Fruit fly (Drosophila melanogaster): Measurements from ENCODE around the gene CG12155.

The CG12155 gene

DNA sequence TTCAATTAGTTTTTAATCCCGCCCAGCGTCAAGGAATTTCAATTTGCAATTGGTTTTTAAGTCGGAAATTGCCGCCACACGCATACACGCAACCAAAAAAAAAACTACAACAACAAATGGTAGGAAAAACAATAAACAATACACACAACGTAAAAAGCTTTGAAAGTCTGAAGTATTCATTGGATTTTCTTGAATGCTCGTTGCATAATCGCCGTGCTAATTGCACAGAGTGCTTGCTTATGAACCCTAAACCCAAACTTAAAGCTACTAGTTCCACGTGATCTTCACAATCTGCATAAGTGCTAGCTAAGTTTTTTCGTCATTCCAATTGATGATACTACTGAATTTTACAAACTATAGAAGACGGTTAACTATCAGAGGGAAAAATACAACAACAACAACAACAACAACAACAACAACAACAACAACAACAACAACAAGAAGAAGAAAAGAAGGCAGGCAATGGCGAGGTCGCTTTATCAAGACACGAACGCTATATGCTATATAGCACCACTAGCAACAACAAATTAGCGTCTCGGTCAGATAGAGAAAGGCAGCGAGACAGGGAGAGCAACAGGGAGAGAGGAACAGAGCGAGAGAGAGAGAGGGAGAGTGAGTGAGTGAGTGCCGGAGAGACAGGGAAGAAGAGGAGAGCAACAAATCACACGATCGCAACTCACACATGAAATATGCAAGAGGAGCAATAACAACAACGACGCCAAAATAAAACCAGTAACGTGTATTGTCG lies 26.2 kb upstream of the CG12155 start (continued):
- no peak for TF ChIP-seq tup (GFP tag; optimal IDR thresholded peaks at IDR 0.05)
- no peak for TF ChIP-seq CG18619 (GFP tag; optimal IDR thresholded peaks at IDR 0.05)
- TF ChIP-seq bowl (GFP tag; IDR thresholded peaks at IDR 0.05) = 0 out of 2 replicates have a peak, but pooled peaks have one; percentile 6
- no peak for TF ChIP-seq CG12744 (GFP tag; optimal IDR thresholded peaks at IDR 0.05)
- no peak for TF ChIP-seq CG15011 (GFP tag; optimal IDR thresholded peaks at IDR 0.05)
- 0 out of 2 replicates have a peak, but pooled peaks have one; percentile 39 for TF ChIP-seq CG17328 (GFP tag; IDR thresholded peaks at IDR 0.05)
- no peak for TF ChIP-seq Hey (tag; optimal IDR thresholded peaks at IDR 0.05)
- TF ChIP-seq sd (tag; optimal IDR thresholded peaks at IDR 0.05) = peak; percentile 19
- TF ChIP-seq Usf (GFP tag; optimal IDR thresholded peaks at IDR 0.05) = no peak
- no peak for TF ChIP-seq Six4 (GFP tag; optimal IDR thresholded peaks at IDR 0.05)
- no peak for TF ChIP-seq HmgD (GFP tag; optimal IDR thresholded peaks at IDR 0.05)
- TF ChIP-seq CG4360 (GFP tag; IDR thresholded peaks at IDR 0.05) = peak; percentile 97
- TF ChIP-seq CG7786 (GFP tag; optimal IDR thresholded peaks at IDR 0.05) = no peak
- no peak for TF ChIP-seq Lpt (GFP tag; optimal IDR thresholded peaks at IDR 0.05)
- no peak for TF ChIP-seq Kr (GFP tag; optimal IDR thresholded peaks at IDR 0.05)
- no peak for TF ChIP-seq dmrt11E (tag; optimal IDR thresholded peaks at IDR 0.05)
- TF ChIP-seq CG2889 (GFP tag; IDR thresholded peaks at IDR 0.05) = no peak
- no peak for TF ChIP-seq pnt (GFP tag; optimal IDR thresholded peaks at IDR 0.05)
- TF ChIP-seq CkIIα-i1 (GFP tag; IDR thresholded peaks at IDR 0.05) = no peak
- no peak for TF ChIP-seq fd96Cb (tag; optimal IDR thresholded peaks at IDR 0.05)
- TF ChIP-seq Optix (GFP tag; IDR thresholded peaks at IDR 0.05) = 0 out of 3 replicates have a peak, but pooled peaks have one; percentile 26
- no peak for TF ChIP-seq Dref (GFP tag; IDR thresholded peaks at IDR 0.05)
- TF ChIP-seq pum (GFP tag; optimal IDR thresholded peaks at IDR 0.05) = no peak
- no peak for TF ChIP-seq ac (GFP tag; optimal IDR thresholded peaks at IDR 0.05)
- TF ChIP-seq gce (GFP tag; IDR thresholded peaks at IDR 0.05) = no peak
- no peak for TF ChIP-seq trem (tag; optimal IDR thresholded peaks at IDR 0.05)
- no peak for TF ChIP-seq pros (GFP tag; optimal IDR thresholded peaks at IDR 0.05)
- TF ChIP-seq CG10431 (GFP tag; optimal IDR thresholded peaks at IDR 0.05) = no peak
- TF ChIP-seq Trl (optimal IDR thresholded peaks at IDR 0.05) = peak; percentile 94 to 95
- TF ChIP-seq Trl (GFP tag; optimal IDR thresholded peaks at IDR 0.05) = no peak
- TF ChIP-seq Mrtf (GFP tag; IDR thresholded peaks at IDR 0.05) = no peak
- TF ChIP-seq CG33557 (GFP tag; optimal IDR thresholded peaks at IDR 0.05) = no peak
- TF ChIP-seq CG3163 (GFP tag; optimal IDR thresholded peaks at IDR 0.05) = peak; percentile 34
- no peak for TF ChIP-seq Asciz (GFP tag; optimal IDR thresholded peaks at IDR 0.05)
- no peak for TF ChIP-seq Blimp-1 (GFP tag; optimal IDR thresholded peaks at IDR 0.05)
- TF ChIP-seq Ravus (GFP tag; IDR thresholded peaks at IDR 0.05) = no peak
- no peak for TF ChIP-seq dmrt99B (tag; optimal IDR thresholded peaks at IDR 0.05)
- no peak for TF ChIP-seq slp2 (GFP tag; optimal IDR thresholded peaks at IDR 0.05)
- no peak for TF ChIP-seq ham (GFP tag; IDR thresholded peaks at IDR 0.05)
- peak; percentile 72 for TF ChIP-seq crol (GFP tag; IDR thresholded peaks at IDR 0.05)
- peak; percentile 8 for TF ChIP-seq her (GFP tag; optimal IDR thresholded peaks at IDR 0.05)
- no peak for TF ChIP-seq ken (GFP tag; IDR thresholded peaks at IDR 0.05)
- no peak for TF ChIP-seq CG8388 (GFP tag; optimal IDR thresholded peaks at IDR 0.05)
- no peak for TF ChIP-seq CG14441 (GFP tag; IDR thresholded peaks at IDR 0.05)
- TF ChIP-seq Meics (GFP tag; optimal IDR thresholded peaks at IDR 0.05) = no peak
- 0 out of 3 replicates have a peak, but pooled peaks have one; percentile 17 for TF ChIP-seq Dbx (GFP tag; IDR thresholded peaks at IDR 0.05)
- TF ChIP-seq Hmx (GFP tag; optimal IDR thresholded peaks at IDR 0.05) = no peak
- TF ChIP-seq CG17361 (GFP tag; IDR thresholded peaks at IDR 0.05) = no peak
- TF ChIP-seq CG10462 (GFP tag; optimal IDR thresholded peaks at IDR 0.05) = no peak
- peak; percentile 7 for TF ChIP-seq gcm (GFP tag; optimal IDR thresholded peaks at IDR 0.05)
- TF ChIP-seq Med (GFP tag) = peak; percentile 77

Data from whole organism, embryonic.